Fruit fly (Drosophila melanogaster) whole organism, pupa: Measurements from ENCODE around the gene CG31077.

Source experiments
- CG10348 ChIP-seq: fragments of 200-800 bp; sonication (Bioruptor generic); IDR thresholded peaks from 2 replicates; pipeline ENCODE4 v1.3.6; 2022; ENCODE audit warnings: missing biosample characterization, missing genetic modification characterization
- CG12605 ChIP-seq: fragments of 200-800 bp; sonication (Bioruptor generic); IDR thresholded peaks from 2 replicates; pipeline ENCODE4 v1.3.6; 2022; ENCODE audit warnings: missing biosample characterization, missing genetic modification characterization
- CG13204 ChIP-seq: fragments of 200-800 bp; sonication (Bioruptor generic); optimal IDR thresholded peaks from 2 replicates; lab custom pipeline; 2018; ENCODE audit warnings: missing biosample characterization, mild to moderate bottlenecking, missing genetic modification characterization, moderate library complexity
- CG15710 ChIP-seq: fragments of 200-800 bp; sonication (Bioruptor generic); optimal IDR thresholded peaks from 2 replicates; lab custom pipeline; 2018; ENCODE audit warnings: missing biosample characterization, mild to moderate bottlenecking, missing genetic modification characterization, moderate library complexity
- CG17806 ChIP-seq: fragments of 200-800 bp; sonication (Bioruptor generic); optimal IDR thresholded peaks from 2 replicates; lab custom pipeline; 2018; ENCODE audit warnings: missing biosample characterization, mild to moderate bottlenecking, missing genetic modification characterization, moderate library complexity
- CG34367 ChIP-seq: fragments of 200-800 bp; sonication (Bioruptor generic); optimal IDR thresholded peaks from 2 replicates; lab custom pipeline; 2018; ENCODE audit warnings: missing biosample characterization, mild to moderate bottlenecking, missing genetic modification characterization
- CG4496 ChIP-seq: fragments of 200-800 bp; sonication (Bioruptor generic); IDR thresholded peaks from 3 replicates; pipeline ENCODE4 v1.3.6; 2022; ENCODE audit warnings: missing biosample characterization, missing genetic modification characterization
- CG8159 ChIP-seq: fragments of 200-800 bp; sonication (Bioruptor generic); optimal IDR thresholded peaks from 3 replicates; lab custom pipeline; 2018; ENCODE audit warnings: missing biosample characterization, mild to moderate bottlenecking, missing genetic modification characterization, moderate library complexity
- CG8301 ChIP-seq: fragments of 200-800 bp; sonication (Bioruptor generic); optimal IDR thresholded peaks from 2 replicates; lab custom pipeline; 2018; ENCODE audit warnings: missing biosample characterization, mild to moderate bottlenecking, missing genetic modification characterization
- CG9948 ChIP-seq: fragments of 200-800 bp; sonication (Bioruptor generic); optimal IDR thresholded peaks from 2 replicates; lab custom pipeline; 2018; ENCODE audit warnings: missing biosample characterization, mild to moderate bottlenecking, missing genetic modification characterization, moderate library complexity
- Snoo ChIP-seq: fragments of 200-800 bp; sonication (Bioruptor generic); optimal IDR thresholded peaks from 3 replicates; lab custom pipeline; 2017; ENCODE audit warnings: missing biosample characterization, mild to moderate bottlenecking, missing genetic modification characterization, inconsistent platforms
- rn ChIP-seq: fragments of 200-800 bp; sonication (Bioruptor generic); IDR thresholded peaks from 2 replicates; pipeline ENCODE4 v1.3.6; 2022; ENCODE audit warnings: missing biosample characterization, missing genetic modification characterization

DNA sequence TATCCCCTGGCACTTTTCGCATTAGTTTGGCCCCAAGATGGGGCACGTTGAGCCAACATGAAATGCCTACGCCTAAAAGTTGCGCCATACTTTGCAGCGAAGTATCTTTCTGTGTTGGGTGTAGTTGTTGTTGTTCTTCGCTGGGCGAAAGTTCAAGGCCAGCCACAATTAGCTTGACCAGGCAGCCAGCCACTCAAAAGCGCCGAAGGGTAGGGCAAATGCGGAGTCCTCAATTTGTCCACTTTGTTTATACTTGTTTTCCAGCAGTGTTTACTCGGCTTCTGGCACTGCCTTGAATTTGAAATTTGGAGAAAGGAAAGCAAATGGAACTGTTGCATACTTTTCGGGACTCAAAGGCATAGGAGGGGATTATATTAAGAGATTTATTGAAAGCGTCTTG lies 42.4 kb upstream of the CG31077 start:
- TF ChIP-seq rn (GFP tag; lab: Robert Waterston, UW) (no peak), CG12605 (no peak), CG15710 (tag; lab: Kevin White, UChicago) (no peak), Snoo (tag; lab: Kevin White, UChicago) (no peak), CG17806 (tag; lab: Kevin White, UChicago) (no peak), CG13204 (GFP tag; lab: Kevin White, UChicago) (no peak), CG34367 (tag; lab: Kevin White, UChicago) (no peak), CG4496 (GFP tag; lab: Robert Waterston, UW) (no peak), CG9948 (tag; lab: Kevin White, UChicago) (no peak), CG8301 (tag; lab: Kevin White, UChicago) (no peak), CG10348 (no peak), CG8159 (tag; lab: Kevin White, UChicago) (no peak)
